Fruit fly (Drosophila melanogaster) whole organism, embryonic: Measurements from ENCODE around the gene Rnb.

Experiments
- Atf3 ChIP-seq: fragments of 200-800 bp; sonication (Bioruptor generic); optimal IDR thresholded peaks from 3 replicates; lab custom pipeline; 2016; ENCODE audit warnings: missing biosample characterization, missing genetic modification characterization
- Atf6 ChIP-seq: fragments of 200-800 bp; sonication (Bioruptor generic); IDR thresholded peaks from 2 replicates; pipeline ENCODE4 v1.3.6; 2022; ENCODE audit warnings: missing biosample characterization, missing genetic modification characterization
- CG11456 ChIP-seq: fragments of 200-800 bp; sonication (Bioruptor generic); IDR thresholded peaks from 3 replicates; pipeline ENCODE4 v1.3.6; 2022; ENCODE audit warnings: missing biosample characterization, missing genetic modification characterization
- CG12104 ChIP-seq: fragments of 200-800 bp; sonication (Bioruptor generic); optimal IDR thresholded peaks from 3 replicates; lab custom pipeline; 2016; ENCODE audit warnings: missing biosample characterization, missing genetic modification characterization
- CG12155 ChIP-seq: fragments of 200-800 bp; sonication (Bioruptor generic); optimal IDR thresholded peaks from 3 replicates; lab custom pipeline; 2016; ENCODE audit warnings: missing biosample characterization, missing genetic modification characterization
- CG1233 ChIP-seq: fragments of 200-800 bp; sonication (Bioruptor generic); optimal IDR thresholded peaks from 4 replicates; lab custom pipeline; 2018; ENCODE audit warnings: missing biosample characterization, mild to moderate bottlenecking, missing genetic modification characterization
- CG15514 ChIP-seq: fragments of 200-800 bp; sonication (Bioruptor generic); optimal IDR thresholded peaks from 3 replicates; lab custom pipeline; 2017; ENCODE audit warnings: missing biosample characterization, missing genetic modification characterization, mild to moderate bottlenecking, moderate library complexity, missing genetic modification reagents
- CG17829 ChIP-seq: fragments of 200-800 bp; optimal IDR thresholded peaks from 2 replicates; lab custom pipeline; 2019; ENCODE audit warnings: missing biosample characterization, mild to moderate bottlenecking, missing genetic modification characterization, moderate library complexity
- CG2889 ChIP-seq: fragments of 200-800 bp; sonication (Bioruptor generic); IDR thresholded peaks from 3 replicates; pipeline ENCODE4 v1.3.6; 2022; ENCODE audit warnings: missing biosample characterization, missing genetic modification characterization
- CG30403 ChIP-seq: fragments of 200-800 bp; sonication (Bioruptor generic); optimal IDR thresholded peaks from 3 replicates; lab custom pipeline; 2016; ENCODE audit warnings: missing biosample characterization, missing genetic modification characterization
- CG3995 ChIP-seq: fragments of 200-800 bp; sonication (Bioruptor generic); optimal IDR thresholded peaks from 3 replicates; lab custom pipeline; 2016; ENCODE audit warnings: missing biosample characterization, missing genetic modification characterization
- CG43689 ChIP-seq: fragments of 200-800 bp; sonication (Bioruptor generic); IDR thresholded peaks from 2 replicates; pipeline ENCODE4 v1.3.6; 2022; ENCODE audit warnings: missing biosample characterization, missing genetic modification characterization
- CG6765 ChIP-seq: fragments of 200-800 bp; sonication (Bioruptor generic); optimal IDR thresholded peaks from 3 replicates; lab custom pipeline; 2017; ENCODE audit warnings: missing biosample characterization, mild to moderate bottlenecking, missing genetic modification characterization
- CG8089 ChIP-seq: fragments of 200-800 bp; sonication (Bioruptor generic); optimal IDR thresholded peaks from 3 replicates; lab custom pipeline; 2016; ENCODE audit warnings: missing biosample characterization, missing genetic modification characterization
- CG8388 ChIP-seq: fragments of 200-800 bp; sonication (Bioruptor generic); optimal IDR thresholded peaks from 2 replicates; lab custom pipeline; 2019; ENCODE audit warnings: missing biosample characterization, mild to moderate bottlenecking, missing genetic modification characterization, moderate library complexity
- CG9797 ChIP-seq: fragments of 200-800 bp; sonication (Bioruptor generic); optimal IDR thresholded peaks from 3 replicates; lab custom pipeline; 2018; ENCODE audit warnings: missing biosample characterization, mild to moderate bottlenecking, missing genetic modification characterization
- Camta ChIP-seq: fragments of 200-800 bp; sonication (Bioruptor generic); optimal IDR thresholded peaks from 2 replicates; lab custom pipeline; 2016; ENCODE audit warnings: missing biosample characterization, missing genetic modification characterization
- Dll ChIP-seq: fragments of 200-800 bp; sonication (Bioruptor generic); IDR thresholded peaks from 4 replicates; pipeline ENCODE4 v1.3.6; 2022; ENCODE audit warnings: missing biosample characterization, missing genetic modification characterization; ENCODE audit not compliant: partially characterized antibody
- Dref ChIP-seq: fragments of 200-800 bp; sonication (Bioruptor generic); IDR thresholded peaks from 2 replicates; pipeline ENCODE4 v1.3.6; 2022; ENCODE audit warnings: missing biosample characterization, missing genetic modification characterization
- E2f2 ChIP-seq: fragments of 200-800 bp; sonication (Bioruptor generic); IDR thresholded peaks from 2 replicates; pipeline ENCODE4 v1.3.6; 2022; ENCODE audit warnings: missing biosample characterization, missing genetic modification characterization
- Elba2 ChIP-seq: fragments of 200-800 bp; sonication (Bioruptor generic); optimal IDR thresholded peaks from 3 replicates; lab custom pipeline; 2016; ENCODE audit warnings: missing biosample characterization, missing genetic modification characterization
- Fer2 ChIP-seq: fragments of 200-800 bp; sonication (Bioruptor generic); optimal IDR thresholded peaks from 2 replicates; lab custom pipeline; 2018; ENCODE audit warnings: missing biosample characterization, mild to moderate bottlenecking, missing genetic modification characterization, moderate library complexity
- GATAe ChIP-seq: fragments of 200-800 bp; sonication (Bioruptor generic); conservative IDR thresholded peaks from 2 replicates; pipeline ENCODE4 v1.3.6; 2022; ENCODE audit warnings: missing biosample characterization, missing genetic modification characterization
- HLH3B ChIP-seq: fragments of 200-800 bp; sonication (Bioruptor generic); IDR thresholded peaks from 2 replicates; pipeline ENCODE4 v1.3.6; 2022; ENCODE audit warnings: missing biosample characterization, missing genetic modification characterization
- Hr39 ChIP-seq: fragments of >200 bp; optimal IDR thresholded peaks from 2 replicates; lab custom pipeline; 2017
- Opbp ChIP-seq: fragments of 200-800 bp; sonication (Bioruptor generic); IDR thresholded peaks from 3 replicates; pipeline ENCODE4 v1.3.6; 2022; ENCODE audit warnings: missing biosample characterization, missing genetic modification characterization; ENCODE audit not compliant: partially characterized antibody
- Sox100B ChIP-seq: fragments of 200-800 bp; sonication (Bioruptor generic); optimal IDR thresholded peaks from 3 replicates; lab custom pipeline; 2018; ENCODE audit warnings: missing biosample characterization, mild to moderate bottlenecking, missing genetic modification characterization
- dan ChIP-seq: fragments of 200-800 bp; sonication (Bioruptor generic); IDR thresholded peaks from 2 replicates; pipeline ENCODE4 v1.3.6; 2022; ENCODE audit warnings: missing biosample characterization, missing genetic modification characterization
- gt ChIP-seq: fragments of 200-800 bp; sonication (Bioruptor generic); IDR thresholded peaks from 2 replicates; pipeline ENCODE4 v1.3.6; 2022; ENCODE audit warnings: missing biosample characterization, missing genetic modification characterization
- hb ChIP-seq: fragments of 200-800 bp; sonication (Bioruptor generic); IDR thresholded peaks from 3 replicates; pipeline ENCODE4 v1.3.6; 2022; ENCODE audit warnings: missing biosample characterization, missing genetic modification characterization; ENCODE audit not compliant: partially characterized antibody
- hkb ChIP-seq, 2 experiments: fragments of 200-800 bp in 1 of 2; fragments of >200 bp in 1 of 2; sonication (Bioruptor generic) in 1 of 2; IDR thresholded peaks in 1 of 2; optimal IDR thresholded peaks in 1 of 2; 2 replicates each; pipeline versions ENCODE4 v1.3.6 to Lab custom; 2017 to 2022; ENCODE audit warnings: missing biosample characterization in 1 of 2, missing genetic modification characterization in 1 of 2
- knrl ChIP-seq: fragments of 200-800 bp; sonication (Bioruptor generic); IDR thresholded peaks from 3 replicates; pipeline ENCODE4 v1.3.6; 2022; ENCODE audit warnings: missing biosample characterization, missing genetic modification characterization; ENCODE audit not compliant: partially characterized antibody
- nerfin-2 ChIP-seq: fragments of 200-800 bp; sonication (Bioruptor generic); IDR thresholded peaks from 2 replicates; pipeline ENCODE4 v1.3.6; 2022; ENCODE audit warnings: missing biosample characterization, missing genetic modification characterization; ENCODE audit not compliant: partially characterized antibody
- nmo ChIP-seq: fragments of 200-800 bp; sonication (Bioruptor generic); optimal IDR thresholded peaks from 2 replicates; lab custom pipeline; 2018; ENCODE audit warnings: missing biosample characterization, mild to moderate bottlenecking, missing genetic modification characterization, moderate library complexity
- prd ChIP-seq, 3 experiments: fragments of >200 bp in 2 of 3; fragments of 200-800 bp in 1 of 3; sonication (Bioruptor generic) in 1 of 3; optimal IDR thresholded peaks in 2 of 3; IDR thresholded peaks in 1 of 3; 2 replicates in 2 of 3; 3 replicates in 1 of 3; pipeline versions ENCODE4 v1.3.6 to Lab custom; 2017 to 2022; ENCODE audit warnings: missing biosample characterization in 1 of 3, missing genetic modification characterization in 1 of 3
- psq ChIP-seq: fragments of 200-800 bp; sonication (Bioruptor generic); optimal IDR thresholded peaks from 2 replicates; lab custom pipeline; 2017; ENCODE audit warnings: missing biosample characterization, missing genetic modification characterization
- ro ChIP-seq: fragments of 200-800 bp; sonication (Bioruptor generic); IDR thresholded peaks from 2 replicates; pipeline ENCODE4 v1.3.6; 2022; ENCODE audit warnings: missing biosample characterization, missing genetic modification characterization
- tio ChIP-seq: fragments of 200-800 bp; sonication (Bioruptor generic); optimal IDR thresholded peaks from 2 replicates; lab custom pipeline; 2017; ENCODE audit warnings: missing biosample characterization, missing genetic modification characterization, inconsistent platforms
- usp ChIP-seq: fragments of >200 bp; optimal IDR thresholded peaks from 2 replicates; lab custom pipeline; 2017; ENCODE audit warnings: missing biosample characterization, missing genetic modification characterization
- vfl ChIP-seq: fragments of 200-800 bp; sonication (Bioruptor generic); optimal IDR thresholded peaks from 2 replicates; lab custom pipeline; 2016; ENCODE audit warnings: missing biosample characterization, missing genetic modification characterization
- vnd ChIP-seq: fragments of 200-800 bp; sonication (Bioruptor generic); IDR thresholded peaks from 3 replicates; pipeline ENCODE4 v1.3.6; 2022; ENCODE audit warnings: missing biosample characterization, missing genetic modification characterization; ENCODE audit not compliant: partially characterized antibody

The Rnb gene

dm6 chr3R:29758129-29758733 lies 40.9 kb downstream of the Rnb start (continued):
- TF ChIP-seq CG8388 (no peak), HLH3B (GFP tag; lab: Robert Waterston, UW) (peak; percentile 22; the same call in 1 of the 2 replicates), CG8089 (GFP tag; lab: Kevin White, UChicago) (no peak), hkb (optimal IDR thresholded peaks at IDR 0.05; lab: Kevin White, UChicago) (no peak), hkb (GFP tag; IDR thresholded peaks at IDR 0.05; lab: Robert Waterston, UW) (0 out of 2 replicates have a peak, but pooled peaks have one; percentile 20), Sox100B (GFP tag; lab: Kevin White, UChicago) (no peak), usp (GFP tag; lab: Kevin White, UChicago) (no peak), CG2889 (GFP tag; lab: Robert Waterston, UW) (no peak), GATAe (GFP tag; lab: Robert Waterston, UW) (no peak), Fer2 (no peak), hb (no peak), Dref (GFP tag; lab: Robert Waterston, UW) (0 out of 2 replicates have a peak, but pooled peaks have one; percentile 18), Elba2 (GFP tag; lab: Kevin White, UChicago) (no peak), CG17829 (tag; lab: Kevin White, UChicago) (no peak), Camta (GFP tag; lab: Kevin White, UChicago) (no peak), CG12104 (GFP tag; lab: Kevin White, UChicago) (no peak), nerfin-2 (no peak), vfl (GFP tag; lab: Kevin White, UChicago) (no peak), CG3995 (GFP tag; lab: Kevin White, UChicago) (no peak), prd (optimal IDR thresholded peaks at IDR 0.05; lab: Kevin White, UChicago) (no peak), prd (GFP tag; IDR thresholded peaks at IDR 0.05; lab: Robert Waterston, UW) (0 out of 3 replicates have a peak, but pooled peaks have one; percentile 20), Atf3 (GFP tag; lab: Kevin White, UChicago) (no peak), CG9797 (GFP tag; lab: Kevin White, UChicago) (no peak), E2f2 (GFP tag; lab: Robert Waterston, UW) (no peak; the same call in 1 of the 2 replicates), nmo (no peak), Opbp (GFP tag; lab: Robert Waterston, UW) (no peak), tio (no peak), knrl (GFP tag; lab: Robert Waterston, UW) (no peak), psq (GFP tag; lab: Kevin White, UChicago) (no peak), Dll (GFP tag; lab: Robert Waterston, UW) (no peak), gt (GFP tag; lab: Robert Waterston, UW) (no peak), CG12155 (GFP tag; lab: Kevin White, UChicago) (no peak), CG6765 (GFP tag; lab: Kevin White, UChicago) (no peak), Hr39 (no peak), dan (GFP tag; lab: Robert Waterston, UW) (0 out of 2 replicates have a peak, but pooled peaks have one; percentile 4), CG15514 (GFP tag; lab: Kevin White, UChicago) (no peak), CG30403 (GFP tag; lab: Kevin White, UChicago) (peak; percentile 31), ro (GFP tag; lab: Robert Waterston, UW) (no peak), CG43689 (GFP tag; lab: Robert Waterston, UW) (no peak), CG1233 (no peak), CG11456 (GFP tag; lab: Robert Waterston, UW) (0 out of 3 replicates have a peak, but pooled peaks have one; percentile 17), Atf6 (no peak), vnd (GFP tag; lab: Robert Waterston, UW) (no peak)
- TF ChIP-seq, all 482 proteins: peak for 27
